Worm (Caenorhabditis elegans): ENCODE measurements around the gene T26C12.3.

DNA sequence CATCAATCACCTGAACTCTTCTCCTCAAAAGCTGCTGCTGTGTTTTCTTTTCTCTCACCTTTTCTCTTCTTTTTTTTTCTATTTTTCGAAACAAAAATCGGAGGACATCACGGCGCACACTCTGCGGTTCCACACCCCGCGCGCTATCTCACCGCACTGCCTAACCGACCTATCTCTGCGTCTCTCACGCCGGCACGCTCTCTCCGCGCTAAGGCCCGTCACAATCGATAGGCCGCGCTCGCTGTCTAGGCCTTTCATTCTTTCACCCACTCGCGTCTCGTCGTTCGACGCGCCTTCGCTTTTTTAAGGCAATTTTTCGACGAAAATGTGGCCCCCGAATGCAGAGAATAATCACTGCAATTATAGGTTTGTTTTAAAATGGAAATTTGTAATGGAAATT lies 38.0 kb upstream of the T26C12.3 start, which contains the start of gene zip-11:
- TF ChIP-seq elt-1 (tag; optimal IDR thresholded peaks at IDR 0.05) = no peak
- TF ChIP-seq nhr-25 (tag; optimal IDR thresholded peaks at IDR 0.05) = peak; percentile 54
- TF ChIP-seq ceh-82 (tag; optimal IDR thresholded peaks at IDR 0.05) = no peak
- no peak for TF ChIP-seq zag-1 (tag; optimal IDR thresholded peaks at IDR 0.05)
- TF ChIP-seq mdl-1 (tag; optimal IDR thresholded peaks at IDR 0.05) = peak in 1 of 2 experiments; percentile 63

Measured in whole organism, L2 larva.